Fruit fly (Drosophila melanogaster) whole organism, adult: ENCODE data around the gene Or85b.

Experiments
- CG11617 ChIP-seq: fragments of 200-800 bp; sonication (Bioruptor generic); optimal IDR thresholded peaks from 2 replicates; lab custom pipeline; 2017; ENCODE audit warnings: mild to moderate bottlenecking, missing biosample characterization, missing genetic modification reagents, missing genetic modification characterization
- CG12768 ChIP-seq: fragments of 200-800 bp; sonication (Bioruptor generic); optimal IDR thresholded peaks from 2 replicates; lab custom pipeline; 2017; ENCODE audit warnings: missing biosample characterization, missing genetic modification characterization, mild to moderate bottlenecking, moderate library complexity, missing genetic modification reagents
- CG14711 ChIP-seq: fragments of 200-800 bp; sonication (Bioruptor generic); optimal IDR thresholded peaks from 2 replicates; lab custom pipeline; 2018; ENCODE audit warnings: missing biosample characterization, mild to moderate bottlenecking, missing genetic modification characterization, moderate library complexity
- CG1620 ChIP-seq: fragments of 200-800 bp; sonication (Bioruptor generic); optimal IDR thresholded peaks from 2 replicates; lab custom pipeline; 2016; ENCODE audit warnings: missing biosample characterization, missing genetic modification characterization
- CG33017 ChIP-seq: fragments of 200-800 bp; sonication (Bioruptor generic); optimal IDR thresholded peaks from 2 replicates; lab custom pipeline; 2018; ENCODE audit warnings: missing biosample characterization, mild to moderate bottlenecking, missing genetic modification characterization, moderate library complexity
- CG5204 ChIP-seq: fragments of 200-800 bp; sonication (Bioruptor generic); optimal IDR thresholded peaks from 2 replicates; lab custom pipeline; 2016; ENCODE audit warnings: missing biosample characterization, missing genetic modification characterization
- CG7045 ChIP-seq: fragments of 200-800 bp; sonication (Bioruptor generic); optimal IDR thresholded peaks from 2 replicates; lab custom pipeline; 2017; ENCODE audit warnings: missing biosample characterization, mild to moderate bottlenecking, missing genetic modification characterization
- CG7101 ChIP-seq: fragments of 200-800 bp; sonication (Bioruptor generic); optimal IDR thresholded peaks from 2 replicates; lab custom pipeline; 2018; ENCODE audit warnings: missing biosample characterization, mild to moderate bottlenecking, missing genetic modification characterization, moderate library complexity
- Clk ChIP-seq: fragments of 200-800 bp; sonication (Bioruptor generic); optimal IDR thresholded peaks from 2 replicates; lab custom pipeline; 2017; ENCODE audit warnings: missing biosample characterization, missing genetic modification characterization
- Crg-1 ChIP-seq: fragments of 200-800 bp; sonication (Bioruptor generic); optimal IDR thresholded peaks from 2 replicates; lab custom pipeline; 2016; ENCODE audit warnings: missing biosample characterization, missing genetic modification characterization
- Mnt ChIP-seq: fragments of 200-800 bp; sonication (Bioruptor generic); optimal IDR thresholded peaks from 2 replicates; lab custom pipeline; 2016; ENCODE audit warnings: missing biosample characterization, mild to moderate bottlenecking, missing genetic modification characterization
- bab1 ChIP-seq: fragments of 200-800 bp; sonication (Bioruptor generic); optimal IDR thresholded peaks from 3 replicates; lab custom pipeline; 2019; ENCODE audit warnings: missing biosample characterization, mild to moderate bottlenecking, missing genetic modification characterization, moderate library complexity
- cic ChIP-seq: fragments of 200-800 bp; sonication (Bioruptor generic); optimal IDR thresholded peaks from 2 replicates; lab custom pipeline; 2017; ENCODE audit warnings: missing biosample characterization, mild to moderate bottlenecking, missing genetic modification characterization, moderate library complexity
- kay ChIP-seq: fragments of 200-800 bp; sonication (Bioruptor generic); peaks from one replicate; lab custom pipeline; 2016; ENCODE audit warnings: missing biosample characterization, missing genetic modification characterization, borderline replicate concordance
- ovo ChIP-seq: fragments of 200-800 bp; sonication (Bioruptor generic); optimal IDR thresholded peaks from 2 replicates; lab custom pipeline; 2016; ENCODE audit warnings: missing biosample characterization, missing genetic modification characterization
- pad ChIP-seq: fragments of 200-800 bp; sonication (Bioruptor generic); optimal IDR thresholded peaks from 3 replicates; lab custom pipeline; 2017; ENCODE audit warnings: missing biosample characterization, missing genetic modification characterization, mild to moderate bottlenecking, moderate library complexity, missing genetic modification reagents
- tj ChIP-seq: fragments of 200-800 bp; sonication (Bioruptor generic); optimal IDR thresholded peaks from 3 replicates; lab custom pipeline; 2017; ENCODE audit warnings: missing biosample characterization, mild to moderate bottlenecking, missing genetic modification characterization, moderate library complexity
- toe ChIP-seq: fragments of 200-800 bp; sonication (Bioruptor generic); optimal IDR thresholded peaks from 2 replicates; lab custom pipeline; 2016; ENCODE audit warnings: missing biosample characterization, missing genetic modification characterization

Or85b gene

dm6 chr3R:8477361-8478007, 33.7 kb downstream of the Or85b start, which contains the start of gene CG45263:
Gene CG45263, minus strand, starts transcription at chr3R:8477617.
- TF ChIP-seq kay (GFP tag; lab: Kevin White, UChicago) (peak; percentile 21), CG7045 (peak; percentile 19), CG1620 (GFP tag; lab: Kevin White, UChicago) (no peak)

dm6 chr3R:8470567-8470966, 40.6 kb downstream of the Or85b start:
- no peak for TF ChIP-seq pad (GFP tag; lab: Kevin White, UChicago)
- no peak for TF ChIP-seq tj
- no peak for TF ChIP-seq Crg-1 (GFP tag; lab: Kevin White, UChicago)
- TF ChIP-seq Mnt (GFP tag; lab: Kevin White, UChicago): no peak

- TF ChIP-seq toe (GFP tag; lab: Kevin White, UChicago) (no peak), pad (GFP tag; lab: Kevin White, UChicago) (no peak), Clk (GFP tag; lab: Kevin White, UChicago) (no peak), CG12768 (GFP tag; lab: Kevin White, UChicago) (no peak)
Observed at dm6 chr3R:8469716-8470393, 41.3 kb downstream of the Or85b start.

dm6 chr3R:8467819-8468421, 43.2 kb downstream of the Or85b start:
- no peak for TF ChIP-seq tj
- no peak for TF ChIP-seq CG5204
- no peak for TF ChIP-seq bab1 (GFP tag; lab: Kevin White, UChicago)
- TF ChIP-seq CG11617 (GFP tag; lab: Kevin White, UChicago): no peak
- TF ChIP-seq CG14711 (tag; lab: Kevin White, UChicago): no peak
- TF ChIP-seq pad (GFP tag; lab: Kevin White, UChicago): no peak
- no peak for TF ChIP-seq kay (GFP tag; lab: Kevin White, UChicago)

- no peak for TF ChIP-seq CG33017 (tag; lab: Kevin White, UChicago)
- no peak for TF ChIP-seq CG5204
- TF ChIP-seq bab1 (GFP tag; lab: Kevin White, UChicago): no peak
- TF ChIP-seq CG11617 (GFP tag; lab: Kevin White, UChicago): no peak
- TF ChIP-seq Mnt (GFP tag; lab: Kevin White, UChicago): no peak
- TF ChIP-seq CG7101 (tag; lab: Kevin White, UChicago): no peak
- no peak for TF ChIP-seq tj
- TF ChIP-seq CG14711 (tag; lab: Kevin White, UChicago): no peak
- TF ChIP-seq Crg-1 (GFP tag; lab: Kevin White, UChicago): no peak
- TF ChIP-seq CG1620 (GFP tag; lab: Kevin White, UChicago): no peak
- no peak for TF ChIP-seq CG12768 (GFP tag; lab: Kevin White, UChicago)
- no peak for TF ChIP-seq cic (GFP tag; lab: Kevin White, UChicago)
- TF ChIP-seq ovo: no peak
- no peak for TF ChIP-seq pad (GFP tag; lab: Kevin White, UChicago)
Observed at dm6 chr3R:8463904-8464303, 47.3 kb downstream of the Or85b start.
